Fruit fly (Drosophila melanogaster) whole organism, embryonic: ENCODE results near the gene CG32413.

Source experiments
- Antp ChIP-seq: fragments of 200-800 bp; sonication (Bioruptor generic); optimal IDR thresholded peaks from 3 replicates; lab custom pipeline; 2016; ENCODE audit warnings: missing biosample characterization, missing genetic modification characterization
- CG12299 ChIP-seq: fragments of 200-800 bp; sonication (Bioruptor generic); optimal IDR thresholded peaks from 2 replicates; lab custom pipeline; 2018; ENCODE audit warnings: missing biosample characterization, mild to moderate bottlenecking, missing genetic modification characterization
- CG16815 ChIP-seq: fragments of 200-800 bp; sonication (Bioruptor generic); optimal IDR thresholded peaks from 3 replicates; lab custom pipeline; 2017; ENCODE audit warnings: missing biosample characterization, mild to moderate bottlenecking, missing genetic modification characterization
- CG17829 ChIP-seq: fragments of 200-800 bp; optimal IDR thresholded peaks from 2 replicates; lab custom pipeline; 2019; ENCODE audit warnings: missing biosample characterization, mild to moderate bottlenecking, missing genetic modification characterization, moderate library complexity
- CG32532 ChIP-seq: fragments of 200-800 bp; sonication (Bioruptor generic); IDR thresholded peaks from 2 replicates; pipeline ENCODE4 v1.3.6; 2022; ENCODE audit warnings: missing biosample characterization, missing genetic modification characterization
- CG33213 ChIP-seq: fragments of 200-800 bp; sonication (Bioruptor generic); optimal IDR thresholded peaks from 3 replicates; lab custom pipeline; 2016; ENCODE audit warnings: missing biosample characterization, missing genetic modification characterization
- CG42726 ChIP-seq: fragments of 200-800 bp; sonication (Bioruptor generic); IDR thresholded peaks from 2 replicates; pipeline ENCODE4 v1.3.6; 2022; ENCODE audit warnings: missing biosample characterization, missing genetic modification characterization; ENCODE audit not compliant: partially characterized antibody
- CG43689 ChIP-seq: fragments of 200-800 bp; sonication (Bioruptor generic); IDR thresholded peaks from 2 replicates; pipeline ENCODE4 v1.3.6; 2022; ENCODE audit warnings: missing biosample characterization, missing genetic modification characterization
- CG4424 ChIP-seq: fragments of 200-800 bp; sonication (Bioruptor generic); optimal IDR thresholded peaks from 3 replicates; lab custom pipeline; 2016; ENCODE audit warnings: missing biosample characterization, missing genetic modification characterization
- CG4617 ChIP-seq: fragments of 200-800 bp; sonication (Bioruptor generic); optimal IDR thresholded peaks from 3 replicates; lab custom pipeline; 2016; ENCODE audit warnings: missing biosample characterization, missing genetic modification characterization, borderline replicate concordance
- CG6654 ChIP-seq: fragments of 200-800 bp; sonication (Bioruptor generic); optimal IDR thresholded peaks from 2 replicates; lab custom pipeline; 2017; ENCODE audit warnings: missing biosample characterization, mild to moderate bottlenecking, missing genetic modification characterization
- CG7372 ChIP-seq: fragments of 200-800 bp; sonication (Bioruptor generic); IDR thresholded peaks from 2 replicates; pipeline ENCODE4 v1.3.6; 2022; ENCODE audit warnings: missing biosample characterization, missing genetic modification characterization
- CG9437 ChIP-seq: fragments of 200-800 bp; sonication (Bioruptor generic); optimal IDR thresholded peaks from 2 replicates; lab custom pipeline; 2018; ENCODE audit warnings: missing biosample characterization, mild to moderate bottlenecking, missing genetic modification characterization
- CHES-1-like ChIP-seq: fragments of 200-800 bp; sonication (Bioruptor generic); optimal IDR thresholded peaks from 2 replicates; lab custom pipeline; 2016; ENCODE audit warnings: missing biosample characterization, missing genetic modification characterization
- Dad ChIP-seq: fragments of 200-800 bp; sonication (Bioruptor generic); optimal IDR thresholded peaks from 3 replicates; lab custom pipeline; 2016; ENCODE audit warnings: missing biosample characterization, missing genetic modification characterization
- Dip2 ChIP-seq: fragments of 200-800 bp; sonication (Bioruptor generic); IDR thresholded peaks from 2 replicates; pipeline ENCODE4 v1.3.6; 2022; ENCODE audit warnings: missing biosample characterization, missing genetic modification characterization
- Ets97D ChIP-seq: fragments of 200-800 bp; sonication (Bioruptor generic); optimal IDR thresholded peaks from 3 replicates; lab custom pipeline; 2016; ENCODE audit warnings: missing biosample characterization, missing genetic modification characterization
- Fer1 ChIP-seq: fragments of 200-800 bp; sonication (Bioruptor generic); optimal IDR thresholded peaks from 2 replicates; lab custom pipeline; 2017; ENCODE audit warnings: missing biosample characterization, mild to moderate bottlenecking, missing genetic modification characterization
- HHEX ChIP-seq: fragments of 200-800 bp; sonication (Bioruptor generic); optimal IDR thresholded peaks from 3 replicates; lab custom pipeline; 2017; ENCODE audit warnings: missing biosample characterization, mild to moderate bottlenecking, missing genetic modification characterization, missing genetic modification reagents
- HLH4C ChIP-seq: fragments of 200-800 bp; sonication (Bioruptor generic); IDR thresholded peaks from 3 replicates; pipeline ENCODE4 v1.3.6; 2022; ENCODE audit warnings: missing biosample characterization, missing genetic modification characterization; ENCODE audit not compliant: partially characterized antibody
- Hr51 ChIP-seq, 2 experiments: fragments of 200-800 bp; sonication (Bioruptor generic); optimal IDR thresholded peaks; 2 replicates in 1 of 2; 3 replicates in 1 of 2; lab custom pipeline; 2016 to 2018; ENCODE audit warnings: missing biosample characterization in 2 of 2, missing genetic modification characterization in 2 of 2, mild to moderate bottlenecking in 1 of 2, moderate library complexity in 1 of 2
- MTF-1 ChIP-seq: fragments of 200-800 bp; sonication (Bioruptor generic); optimal IDR thresholded peaks from 2 replicates; lab custom pipeline; 2018; ENCODE audit warnings: missing biosample characterization, mild to moderate bottlenecking, missing genetic modification characterization, borderline replicate concordance
- Max ChIP-seq: fragments of 200-800 bp; sonication (Bioruptor generic); optimal IDR thresholded peaks from 2 replicates; lab custom pipeline; 2016; ENCODE audit warnings: missing biosample characterization, mild to moderate bottlenecking, missing genetic modification characterization
- Meics ChIP-seq: fragments of 200-800 bp; sonication (Bioruptor generic); optimal IDR thresholded peaks from 2 replicates; lab custom pipeline; 2017; ENCODE audit warnings: missing biosample characterization, mild to moderate bottlenecking, missing genetic modification characterization
- Myb ChIP-seq: fragments of 200-800 bp; sonication (Bioruptor generic); optimal IDR thresholded peaks from 2 replicates; lab custom pipeline; 2016; ENCODE audit warnings: missing biosample characterization, missing genetic modification characterization
- PHDP ChIP-seq: fragments of 200-800 bp; sonication (Bioruptor generic); optimal IDR thresholded peaks from 3 replicates; lab custom pipeline; 2018; ENCODE audit warnings: missing biosample characterization, mild to moderate bottlenecking, missing genetic modification characterization, moderate library complexity
- Ptx1 ChIP-seq: fragments of 200-800 bp; sonication (Bioruptor generic); IDR thresholded peaks from 2 replicates; pipeline ENCODE4 v1.3.6; 2022; ENCODE audit warnings: missing biosample characterization, missing genetic modification characterization
- Scr ChIP-seq: fragments of 200-800 bp; sonication (Bioruptor generic); IDR thresholded peaks from 2 replicates; pipeline ENCODE4 v1.3.6; 2022; ENCODE audit warnings: missing biosample characterization, missing genetic modification characterization; ENCODE audit not compliant: partially characterized antibody
- abd-A ChIP-seq: fragments of 200-800 bp; sonication (Bioruptor generic); optimal IDR thresholded peaks from 3 replicates; lab custom pipeline; 2019; ENCODE audit warnings: missing biosample characterization, mild to moderate bottlenecking, missing genetic modification characterization, moderate library complexity
- ara ChIP-seq: fragments of 200-800 bp; sonication (Bioruptor generic); IDR thresholded peaks from 2 replicates; pipeline ENCODE4 v1.3.6; 2022; ENCODE audit warnings: missing biosample characterization, missing genetic modification characterization
- bbx ChIP-seq: fragments of 200-800 bp; sonication (Bioruptor generic); IDR thresholded peaks from 2 replicates; pipeline ENCODE4 v1.3.6; 2022; ENCODE audit warnings: missing biosample characterization, missing genetic modification characterization; ENCODE audit not compliant: partially characterized antibody
- bowl ChIP-seq: fragments of 200-800 bp; sonication (Bioruptor generic); IDR thresholded peaks from 2 replicates; pipeline ENCODE4 v1.3.6; 2022; ENCODE audit warnings: missing biosample characterization, missing genetic modification characterization
- cas ChIP-seq: fragments of 200-800 bp; sonication (Bioruptor generic); IDR thresholded peaks from 2 replicates; pipeline ENCODE4 v1.3.6; 2022; ENCODE audit warnings: missing biosample characterization, missing genetic modification characterization
- caup ChIP-seq: fragments of 200-800 bp; sonication (Bioruptor generic); optimal IDR thresholded peaks from 3 replicates; lab custom pipeline; 2017; ENCODE audit warnings: missing biosample characterization, mild to moderate bottlenecking, missing genetic modification characterization, moderate library complexity; ENCODE audit not compliant: severe bottlenecking
- chinmo ChIP-seq: fragments of 200-800 bp; sonication (Bioruptor generic); IDR thresholded peaks from 4 replicates; pipeline ENCODE4 v1.3.6; 2022; ENCODE audit warnings: missing biosample characterization, missing genetic modification characterization; ENCODE audit not compliant: partially characterized antibody
- chn ChIP-seq: fragments of 200-800 bp; sonication (Bioruptor generic); optimal IDR thresholded peaks from 2 replicates; lab custom pipeline; 2016; ENCODE audit warnings: missing biosample characterization, missing genetic modification characterization
- eve ChIP-seq, 2 experiments: fragments of >200 bp; optimal IDR thresholded peaks; 2 replicates each; lab custom pipeline; 2017; ENCODE audit warnings: missing biosample characterization in 2 of 2, missing genetic modification characterization in 2 of 2
- ham ChIP-seq: fragments of 200-800 bp; sonication (Bioruptor generic); IDR thresholded peaks from 2 replicates; pipeline ENCODE4 v1.3.6; 2022; ENCODE audit warnings: missing biosample characterization, missing genetic modification characterization
- hth ChIP-seq: fragments of >200 bp; optimal IDR thresholded peaks from 2 replicates; lab custom pipeline; 2017; ENCODE audit warnings: inconsistent platforms
- mirr ChIP-seq: fragments of 200-800 bp; sonication (Bioruptor generic); optimal IDR thresholded peaks from 3 replicates; lab custom pipeline; 2018; ENCODE audit warnings: missing biosample characterization, mild to moderate bottlenecking, missing genetic modification characterization
- nerfin-2 ChIP-seq: fragments of 200-800 bp; sonication (Bioruptor generic); IDR thresholded peaks from 2 replicates; pipeline ENCODE4 v1.3.6; 2022; ENCODE audit warnings: missing biosample characterization, missing genetic modification characterization; ENCODE audit not compliant: partially characterized antibody
- p53 ChIP-seq: fragments of 200-800 bp; sonication (Bioruptor generic); optimal IDR thresholded peaks from 2 replicates; lab custom pipeline; 2016; ENCODE audit warnings: missing biosample characterization, missing genetic modification characterization
- pita ChIP-seq: fragments of 200-800 bp; sonication (Bioruptor generic); optimal IDR thresholded peaks from 2 replicates; lab custom pipeline; 2017; ENCODE audit warnings: missing biosample characterization, mild to moderate bottlenecking, missing genetic modification characterization
- psq ChIP-seq: fragments of 200-800 bp; sonication (Bioruptor generic); optimal IDR thresholded peaks from 2 replicates; lab custom pipeline; 2017; ENCODE audit warnings: missing biosample characterization, missing genetic modification characterization
- row ChIP-seq: fragments of 200-800 bp; sonication (Bioruptor generic); IDR thresholded peaks from 3 replicates; pipeline ENCODE4 v1.3.6; 2022; ENCODE audit warnings: missing biosample characterization, missing genetic modification characterization
- tio ChIP-seq: fragments of 200-800 bp; sonication (Bioruptor generic); optimal IDR thresholded peaks from 2 replicates; lab custom pipeline; 2017; ENCODE audit warnings: missing biosample characterization, missing genetic modification characterization, inconsistent platforms
- toy ChIP-seq: fragments of 200-800 bp; sonication (Bioruptor generic); IDR thresholded peaks from 2 replicates; pipeline ENCODE4 v1.3.6; 2022; ENCODE audit warnings: missing biosample characterization, missing genetic modification characterization
- usp ChIP-seq: fragments of >200 bp; optimal IDR thresholded peaks from 2 replicates; lab custom pipeline; 2017; ENCODE audit warnings: missing biosample characterization, missing genetic modification characterization
- zf30C ChIP-seq: fragments of 200-800 bp; sonication (Bioruptor generic); optimal IDR thresholded peaks from 3 replicates; lab custom pipeline; 2018; ENCODE audit warnings: missing biosample characterization, mild to moderate bottlenecking, missing genetic modification characterization
- zfh2 ChIP-seq: fragments of 200-800 bp; sonication (Bioruptor generic); optimal IDR thresholded peaks from 2 replicates; lab custom pipeline; 2016; ENCODE audit warnings: missing biosample characterization, missing genetic modification characterization

Gene CG32413

dm6 chr3L:5869614-5870204, 34.1 kb downstream of the CG32413 start (continued):
- TF ChIP-seq CG4617 (GFP tag; lab: Kevin White, UChicago) (peak; percentile 54), chn (GFP tag; lab: Kevin White, UChicago) (peak; percentile 44), usp (GFP tag; lab: Kevin White, UChicago) (no peak), Fer1 (GFP tag; lab: Kevin White, UChicago) (no peak), chinmo (GFP tag; lab: Robert Waterston, UW) (peak; percentile 67; the same call in 1 of the 4 replicates), hth (lab: Kevin White, UChicago) (no peak), ham (no peak), mirr (GFP tag; lab: Kevin White, UChicago) (peak; percentile 61), p53 (GFP tag; lab: Kevin White, UChicago) (peak; percentile 65), CG43689 (GFP tag; lab: Robert Waterston, UW) (no peak), cas (GFP tag; lab: Robert Waterston, UW) (0 out of 2 replicates have a peak, but pooled peaks have one; percentile 43), row (GFP tag; lab: Robert Waterston, UW) (peak; percentile 24; the same call in 1 of the 3 replicates), ara (peak; percentile 58), Dip2 (GFP tag; lab: Robert Waterston, UW) (peak; percentile 99), CG12299 (tag; lab: Kevin White, UChicago) (no peak), Antp (peak; percentile 76), Ets97D (GFP tag; lab: Kevin White, UChicago) (peak; percentile 12), Dad (GFP tag; lab: Kevin White, UChicago) (peak; percentile 62), nerfin-2 (GFP tag; lab: Robert Waterston, UW) (no peak), bbx (peak; percentile 46; the same call in 1 of the 2 replicates), CG4424 (GFP tag; lab: Kevin White, UChicago) (peak; percentile 74), CG33213 (peak; percentile 92), abd-A (no peak), CG7372 (GFP tag; lab: Robert Waterston, UW) (peak; percentile 75), CG6654 (peak; percentile 23), bowl (GFP tag; lab: Robert Waterston, UW) (no peak), CG42726 (GFP tag; lab: Robert Waterston, UW) (peak; percentile 77), Myb (GFP tag; lab: Kevin White, UChicago) (peak; percentile 18), caup (GFP tag; lab: Kevin White, UChicago) (peak; percentile 54), toy (GFP tag; lab: Robert Waterston, UW) (no peak), MTF-1 (GFP tag; lab: Kevin White, UChicago) (peak; percentile 77), pita (GFP tag; lab: Kevin White, UChicago) (peak; percentile 59), CG17829 (tag; lab: Kevin White, UChicago) (peak; percentile 83), CG9437 (no peak), Ptx1 (peak; percentile 86), Meics (peak; percentile 74), Scr (peak; percentile 23; the same call in 1 of the 2 replicates), Max (peak; percentile 50), zfh2 (GFP tag; lab: Kevin White, UChicago) (peak; percentile 26), CG32532 (peak; percentile 93), zf30C (GFP tag; lab: Kevin White, UChicago) (no peak), PHDP (tag; lab: Kevin White, UChicago) (no peak), psq (GFP tag; lab: Kevin White, UChicago) (no peak), HHEX (GFP tag; lab: Kevin White, UChicago) (peak; percentile 16), CG16815 (GFP tag; lab: Kevin White, UChicago) (peak; percentile 45), HLH4C (no peak), CHES-1-like (GFP tag; lab: Kevin White, UChicago) (peak; percentile 34), Hr51 (GFP tag; optimal IDR thresholded peaks at IDR 0.05; lab: Kevin White, UChicago) (peak in 1 of 2 experiments; percentile 31), tio (peak; percentile 15), eve (GFP tag; optimal IDR thresholded peaks at IDR 0.05; lab: Kevin White, UChicago) (no peak)
